Worm (Caenorhabditis elegans) whole organism, mixed stage, embryonic: ENCODE data around the gene C49C8.5.
A peak's percentile ranks its signal among the peaks of the same experiment; 100 is the strongest.

Source experiments
- M03D4.4 ChIP-seq: sonication (generic microtip); optimal IDR thresholded peaks from 2 replicates; lab custom pipeline; 2017; ENCODE audit warnings: mild to moderate bottlenecking, missing genetic modification characterization, missing compliant biosample characterization
- bed-3 ChIP-seq: fragments of 200-800 bp; sonication (Bioruptor generic); optimal IDR thresholded peaks from 3 replicates; lab custom pipeline; 2018; ENCODE audit warnings: mild to moderate bottlenecking, missing genetic modification characterization, moderate library complexity, missing compliant biosample characterization
- blmp-1 ChIP-seq: fragments of 150-350 bp; optimal IDR thresholded peaks from 2 replicates; lab custom pipeline; 2014; ENCODE audit warnings: missing biosample characterization, missing genetic modification characterization
- ceh-39 ChIP-seq: fragments of 150-350 bp; optimal IDR thresholded peaks from 2 replicates; lab custom pipeline; 2014; ENCODE audit warnings: missing biosample characterization, missing genetic modification characterization
- ceh-43 ChIP-seq: fragments of 200-800 bp; sonication (Bioruptor generic); optimal IDR thresholded peaks from 2 replicates; lab custom pipeline; 2018; ENCODE audit warnings: mild to moderate bottlenecking, missing genetic modification characterization, moderate library complexity, missing compliant biosample characterization
- ceh-83 ChIP-seq: fragments of 200-800 bp; sonication (Bioruptor generic); optimal IDR thresholded peaks from 2 replicates; lab custom pipeline; 2018; ENCODE audit warnings: mild to moderate bottlenecking, missing genetic modification characterization, missing compliant biosample characterization
- ces-1 ChIP-seq: fragments of 150-350 bp; optimal IDR thresholded peaks from 2 replicates; lab custom pipeline; 2014; ENCODE audit warnings: missing biosample characterization, missing genetic modification reagents, missing genetic modification characterization
- cnd-1 ChIP-seq: fragments of 200-800 bp; sonication (Bioruptor generic); optimal IDR thresholded peaks from 2 replicates; lab custom pipeline; 2018; ENCODE audit warnings: mild to moderate bottlenecking, missing genetic modification characterization, missing compliant biosample characterization
- drap-1 ChIP-seq: fragments of 200-800 bp; sonication (Bioruptor generic); optimal IDR thresholded peaks from 3 replicates; lab custom pipeline; 2018; ENCODE audit warnings: mild to moderate bottlenecking, missing genetic modification characterization, missing compliant biosample characterization
- elt-1 ChIP-seq: sonication (generic microtip); optimal IDR thresholded peaks from 2 replicates; lab custom pipeline; 2017; ENCODE audit warnings: missing genetic modification characterization, mild to moderate bottlenecking, missing compliant biosample characterization, antibody characterized with exemption, moderate library complexity, borderline replicate concordance; ENCODE audit not compliant: insufficient read depth
- elt-3 ChIP-seq: fragments of 150-350 bp; optimal IDR thresholded peaks from 2 replicates; lab custom pipeline; 2014; ENCODE audit warnings: missing biosample characterization, missing genetic modification characterization
- ham-2 ChIP-seq: fragments of 200-800 bp; sonication (Bioruptor generic); optimal IDR thresholded peaks from 2 replicates; lab custom pipeline; 2018; ENCODE audit warnings: mild to moderate bottlenecking, missing genetic modification characterization, missing compliant biosample characterization
- hlh-1 ChIP-seq: fragments of 150-350 bp; optimal IDR thresholded peaks from 2 replicates; lab custom pipeline; 2014; ENCODE audit warnings: missing biosample characterization, missing genetic modification reagents, missing genetic modification characterization
- lin-13 ChIP-seq: fragments of 150-350 bp; optimal IDR thresholded peaks from 2 replicates; lab custom pipeline; 2014; ENCODE audit warnings: missing biosample characterization, missing genetic modification characterization
- lin-32 ChIP-seq: fragments of 200-800 bp; sonication (Bioruptor generic); optimal IDR thresholded peaks from 2 replicates; lab custom pipeline; 2018; ENCODE audit warnings: mild to moderate bottlenecking, missing genetic modification characterization, missing compliant biosample characterization
- lsy-2 ChIP-seq: fragments of 150-350 bp; optimal IDR thresholded peaks from 2 replicates; lab custom pipeline; 2014; ENCODE audit warnings: missing biosample characterization, missing genetic modification characterization
- mab-5 ChIP-seq: fragments of 150-350 bp; optimal IDR thresholded peaks from 2 replicates; lab custom pipeline; 2014; ENCODE audit warnings: missing biosample characterization, missing genetic modification characterization
- mep-1 ChIP-seq: fragments of 150-350 bp; optimal IDR thresholded peaks from 2 replicates; lab custom pipeline; 2017; ENCODE audit warnings: missing biosample characterization, missing genetic modification reagents, missing genetic modification characterization, inconsistent platforms
- mls-2 ChIP-seq: sonication (generic microtip); optimal IDR thresholded peaks from 2 replicates; lab custom pipeline; 2016; ENCODE audit warnings: mild to moderate bottlenecking, missing genetic modification characterization, moderate library complexity, missing compliant biosample characterization
- nhr-12 ChIP-seq: fragments of 150-350 bp; optimal IDR thresholded peaks from 2 replicates; lab custom pipeline; 2014; ENCODE audit warnings: missing biosample characterization, missing genetic modification characterization
- nhr-2 ChIP-seq: fragments of 150-350 bp; optimal IDR thresholded peaks from 2 replicates; lab custom pipeline; 2014; ENCODE audit warnings: missing biosample characterization, missing genetic modification characterization
- nhr-237 ChIP-seq: fragments of 150-350 bp; optimal IDR thresholded peaks from 2 replicates; lab custom pipeline; 2014; ENCODE audit warnings: missing biosample characterization, missing genetic modification characterization
- nhr-28 ChIP-seq: fragments of 150-350 bp; optimal IDR thresholded peaks from 2 replicates; lab custom pipeline; 2014; ENCODE audit warnings: missing biosample characterization, missing genetic modification characterization
- nhr-76 ChIP-seq: sonication (generic microtip); optimal IDR thresholded peaks from 2 replicates; lab custom pipeline; 2017; ENCODE audit warnings: missing biosample characterization, missing genetic modification characterization
- sem-2 ChIP-seq: fragments of 200-800 bp; sonication (Bioruptor generic); optimal IDR thresholded peaks from 2 replicates; lab custom pipeline; 2018; ENCODE audit warnings: mild to moderate bottlenecking, missing genetic modification characterization, missing compliant biosample characterization
- snpc-4 ChIP-seq: fragments of 150-350 bp; optimal IDR thresholded peaks from 2 replicates; lab custom pipeline; 2014; ENCODE audit warnings: missing biosample characterization, missing genetic modification characterization
- sptf-1 ChIP-seq: sonication (generic microtip); optimal IDR thresholded peaks from 2 replicates; lab custom pipeline; 2017; ENCODE audit warnings: mild to moderate bottlenecking, missing genetic modification characterization, moderate library complexity, missing compliant biosample characterization
- tbx-8 ChIP-seq: fragments of 200-800 bp; sonication (Bioruptor generic); optimal IDR thresholded peaks from 2 replicates; lab custom pipeline; 2018; ENCODE audit warnings: mild to moderate bottlenecking, missing genetic modification characterization, moderate library complexity, missing compliant biosample characterization
- unc-120 ChIP-seq: sonication (generic microtip); optimal IDR thresholded peaks from 2 replicates; lab custom pipeline; 2017; ENCODE audit warnings: missing genetic modification characterization, missing compliant biosample characterization; ENCODE audit not compliant: poor library complexity, severe bottlenecking
- unc-39 ChIP-seq: fragments of 150-350 bp; optimal IDR thresholded peaks from 2 replicates; lab custom pipeline; 2014; ENCODE audit warnings: missing biosample characterization, missing genetic modification characterization
- unc-62 ChIP-seq: fragments of 150-350 bp; optimal IDR thresholded peaks from 2 replicates; lab custom pipeline; 2014; ENCODE audit warnings: missing biosample characterization, missing genetic modification reagents, missing genetic modification characterization
- zip-8 ChIP-seq: fragments of 150-350 bp; optimal IDR thresholded peaks from 2 replicates; lab custom pipeline; 2014; ENCODE audit warnings: missing biosample characterization, missing genetic modification characterization
- ztf-11 ChIP-seq: fragments of 150-350 bp; optimal IDR thresholded peaks from 2 replicates; lab custom pipeline; 2014; ENCODE audit warnings: missing biosample characterization, missing genetic modification characterization

The C49C8.5 gene

DNA sequence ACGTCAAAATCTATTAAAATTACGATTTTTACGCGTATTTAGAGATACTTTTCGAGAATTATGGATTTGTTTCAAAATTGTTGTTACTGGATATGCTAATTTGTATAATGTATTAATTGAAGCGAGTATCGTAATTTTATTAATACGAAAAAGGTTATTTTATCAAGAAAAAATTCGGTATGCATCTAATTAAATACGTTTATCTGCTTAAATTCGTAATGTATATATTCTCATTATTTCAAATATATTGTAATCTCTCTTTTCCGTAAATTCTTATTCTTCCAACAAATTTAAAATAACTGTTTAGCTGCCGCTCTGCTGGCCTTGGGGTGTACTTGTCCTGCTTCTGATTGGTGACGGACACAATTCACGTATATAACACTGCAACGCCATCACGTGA is 22.4 kb downstream of the C49C8.5 start, which contains the start of gene dgk-4:
Gene dgk-4, plus strand, starts transcription at position 301 of the 400 bp plus-strand sequence.
- no peak for TF ChIP-seq unc-62 (GFP tag; lab: Kevin White, UChicago)
- no peak for TF ChIP-seq ztf-11 (tag; lab: Kevin White, UChicago)
- no peak for TF ChIP-seq nhr-12 (tag; lab: Kevin White, UChicago)
- TF ChIP-seq unc-39 (tag; lab: Kevin White, UChicago): no peak
- TF ChIP-seq sptf-1 (tag; lab: Kevin White, UChicago): no peak
- TF ChIP-seq lin-13 (tag; lab: Kevin White, UChicago): no peak
- no peak for TF ChIP-seq nhr-76 (tag; lab: Kevin White, UChicago)
- TF ChIP-seq ceh-83: no peak
- TF ChIP-seq zip-8 (tag; lab: Kevin White, UChicago): no peak
- no peak for TF ChIP-seq ces-1 (GFP tag; lab: Kevin White, UChicago)
- no peak for TF ChIP-seq mls-2 (tag; lab: Kevin White, UChicago)
- no peak for TF ChIP-seq hlh-1
- no peak for TF ChIP-seq elt-1
- no peak for TF ChIP-seq M03D4.4 (tag; lab: Kevin White, UChicago)
- TF ChIP-seq nhr-28 (tag; lab: Kevin White, UChicago): no peak
- TF ChIP-seq nhr-2 (tag; lab: Kevin White, UChicago): no peak
- no peak for TF ChIP-seq ham-2 (GFP tag; lab: Kevin White, UChicago)
- TF ChIP-seq lsy-2 (tag; lab: Kevin White, UChicago): no peak
- no peak for TF ChIP-seq cnd-1 (tag; lab: Kevin White, UChicago)

DNA sequence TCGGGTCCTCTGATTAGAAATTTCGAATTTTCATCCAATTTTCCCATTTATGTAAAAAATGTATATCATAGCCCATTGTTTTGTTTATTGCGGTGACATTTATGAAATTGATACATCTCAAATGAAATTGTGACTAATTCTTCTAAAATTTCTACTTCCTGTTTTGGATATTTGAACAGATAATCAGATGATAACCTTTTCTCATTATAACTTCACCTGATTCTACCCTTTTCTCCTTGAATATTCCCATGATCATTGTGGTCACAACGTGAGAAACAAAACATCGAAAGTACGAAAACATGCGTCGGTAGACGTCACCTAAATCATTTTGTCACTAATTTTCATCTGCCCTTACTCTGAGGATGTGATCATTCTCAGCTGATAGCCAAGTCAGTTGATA is 23.2 kb downstream of the C49C8.5 start:
- TF ChIP-seq mls-2 (tag; lab: Kevin White, UChicago): no peak
- TF ChIP-seq ceh-83: no peak
- TF ChIP-seq zip-8 (tag; lab: Kevin White, UChicago): no peak
- TF ChIP-seq tbx-8 (GFP tag; lab: Kevin White, UChicago): no peak
- TF ChIP-seq ces-1 (GFP tag; lab: Kevin White, UChicago): no peak
- TF ChIP-seq blmp-1: no peak
- TF ChIP-seq lin-32 (GFP tag; lab: Kevin White, UChicago): no peak
- TF ChIP-seq ceh-43 (GFP tag; lab: Kevin White, UChicago): no peak
- no peak for TF ChIP-seq sptf-1 (tag; lab: Kevin White, UChicago)
- TF ChIP-seq mab-5 (tag; lab: Kevin White, UChicago): no peak
- no peak for TF ChIP-seq lsy-2 (tag; lab: Kevin White, UChicago)
- no peak for TF ChIP-seq ham-2 (GFP tag; lab: Kevin White, UChicago)
- TF ChIP-seq cnd-1 (tag; lab: Kevin White, UChicago): no peak
- no peak for TF ChIP-seq elt-1
- no peak for TF ChIP-seq ztf-11 (tag; lab: Kevin White, UChicago)
- TF ChIP-seq elt-3: no peak

DNA sequence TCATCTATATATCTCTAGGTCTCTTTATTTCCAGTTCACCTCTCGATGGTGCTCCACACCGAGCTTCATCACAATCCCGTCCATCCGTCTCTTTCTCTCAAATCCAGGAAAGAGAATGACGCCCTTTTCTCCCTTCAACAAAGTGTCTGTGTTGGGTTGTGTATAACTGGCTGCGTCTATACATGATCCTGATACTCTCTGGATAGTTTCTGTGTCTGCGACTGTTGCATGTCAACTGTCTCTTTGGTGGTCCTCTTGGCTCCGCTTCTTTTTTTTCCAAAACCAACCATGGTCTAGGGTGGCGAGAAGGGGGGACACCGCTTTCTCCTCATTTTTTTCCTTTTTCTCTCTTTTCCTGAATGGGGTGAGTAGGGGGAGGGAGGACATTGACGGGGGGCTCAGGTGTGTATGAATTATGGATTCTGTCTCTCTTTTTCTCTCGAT is 23.8 kb downstream of the C49C8.5 start:
- TF ChIP-seq ceh-39 (tag; lab: Kevin White, UChicago) (no peak), hlh-1 (peak; percentile 59), elt-3 (no peak), sem-2 (no peak), mab-5 (tag; lab: Kevin White, UChicago) (no peak), nhr-237 (tag; lab: Kevin White, UChicago) (peak; percentile 1), ces-1 (GFP tag; lab: Kevin White, UChicago) (peak; percentile 27), drap-1 (GFP tag; lab: Kevin White, UChicago) (peak; percentile 4), mls-2 (tag; lab: Kevin White, UChicago) (no peak), unc-62 (GFP tag; lab: Kevin White, UChicago) (peak; percentile 67), cnd-1 (tag; lab: Kevin White, UChicago) (no peak), ceh-83 (no peak), zip-8 (tag; lab: Kevin White, UChicago) (no peak), ceh-43 (GFP tag; lab: Kevin White, UChicago) (no peak), unc-120 (tag; lab: Kevin White, UChicago) (peak; percentile 94), nhr-12 (tag; lab: Kevin White, UChicago) (no peak)

DNA sequence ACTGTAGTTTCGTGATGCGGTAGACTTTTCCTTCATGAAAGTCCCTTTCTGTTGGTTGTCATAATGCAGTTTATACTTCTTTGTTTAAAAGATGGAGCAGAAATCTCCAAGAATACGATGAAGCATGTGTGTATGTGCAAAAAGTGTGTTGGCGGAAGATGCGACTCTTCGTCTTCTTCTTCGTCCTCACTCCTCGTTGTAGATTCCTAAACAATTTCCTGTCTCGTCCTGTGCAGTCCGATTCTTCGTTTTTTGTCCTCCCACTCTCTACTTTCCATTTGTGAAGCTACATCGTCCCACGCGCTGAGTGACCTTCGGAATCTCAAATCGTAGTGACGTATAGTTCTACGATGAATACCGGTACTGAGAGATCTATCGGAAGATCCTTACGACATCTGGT is 25.2 kb downstream of the C49C8.5 start:
- TF ChIP-seq drap-1 (GFP tag; lab: Kevin White, UChicago) (no peak), unc-39 (tag; lab: Kevin White, UChicago) (no peak), sem-2 (no peak), cnd-1 (tag; lab: Kevin White, UChicago) (no peak), mls-2 (tag; lab: Kevin White, UChicago) (no peak), ham-2 (GFP tag; lab: Kevin White, UChicago) (no peak), M03D4.4 (tag; lab: Kevin White, UChicago) (no peak), lsy-2 (tag; lab: Kevin White, UChicago) (no peak), bed-3 (GFP tag; lab: Kevin White, UChicago) (no peak), snpc-4 (tag; lab: Kevin White, UChicago) (no peak), zip-8 (tag; lab: Kevin White, UChicago) (no peak), ceh-83 (no peak), ceh-43 (GFP tag; lab: Kevin White, UChicago) (no peak), mep-1 (no peak)
